Fruit fly (Drosophila melanogaster) whole organism, embryonic: ENCODE measurements around the gene Plc21C.

Experiments
- ATbp ChIP-seq: fragments of 200-800 bp; sonication (Bioruptor generic); optimal IDR thresholded peaks from 2 replicates; lab custom pipeline; 2017; ENCODE audit warnings: missing biosample characterization, mild to moderate bottlenecking, missing genetic modification characterization, missing genetic modification reagents
- CG1024 ChIP-seq: fragments of 200-800 bp; sonication (Bioruptor generic); IDR thresholded peaks from 2 replicates; pipeline ENCODE4 v1.3.6; 2022; ENCODE audit warnings: missing biosample characterization, missing genetic modification characterization
- CG13775 ChIP-seq: fragments of 200-800 bp; sonication (Bioruptor generic); optimal IDR thresholded peaks from 3 replicates; lab custom pipeline; 2017; ENCODE audit warnings: missing biosample characterization, mild to moderate bottlenecking, missing genetic modification characterization
- CG16779 ChIP-seq: fragments of 200-800 bp; sonication (Bioruptor generic); IDR thresholded peaks from 2 replicates; pipeline ENCODE4 v1.3.6; 2022; ENCODE audit warnings: missing biosample characterization, missing genetic modification characterization
- CG16863 ChIP-seq: fragments of 200-800 bp; sonication (Bioruptor generic); optimal IDR thresholded peaks from 3 replicates; lab custom pipeline; 2016; ENCODE audit warnings: missing biosample characterization, missing genetic modification characterization
- CG17385 ChIP-seq: fragments of 200-800 bp; sonication (Bioruptor generic); optimal IDR thresholded peaks from 3 replicates; lab custom pipeline; 2018; ENCODE audit warnings: missing biosample characterization, mild to moderate bottlenecking, missing genetic modification characterization
- CG17612 ChIP-seq: fragments of 200-800 bp; sonication (Bioruptor generic); IDR thresholded peaks from 2 replicates; pipeline ENCODE4 v1.3.6; 2022; ENCODE audit warnings: missing biosample characterization, missing genetic modification characterization
- CG2199 ChIP-seq: fragments of 200-800 bp; sonication (Bioruptor generic); IDR thresholded peaks from 3 replicates; pipeline ENCODE4 v1.3.6; 2022; ENCODE audit warnings: missing biosample characterization, missing genetic modification characterization
- CG30431 ChIP-seq: fragments of 200-800 bp; sonication (Bioruptor generic); optimal IDR thresholded peaks from 2 replicates; lab custom pipeline; 2017; ENCODE audit warnings: missing biosample characterization, missing genetic modification characterization
- CG3163 ChIP-seq: fragments of 200-800 bp; sonication (Bioruptor generic); optimal IDR thresholded peaks from 3 replicates; lab custom pipeline; 2016; ENCODE audit warnings: missing biosample characterization, missing genetic modification characterization
- CG34224 ChIP-seq: fragments of 200-800 bp; sonication (Bioruptor generic); IDR thresholded peaks from 3 replicates; pipeline ENCODE4 v1.3.6; 2022; ENCODE audit warnings: missing biosample characterization, missing genetic modification characterization; ENCODE audit not compliant: partially characterized antibody
- CG3838 ChIP-seq: fragments of 200-800 bp; sonication (Bioruptor generic); optimal IDR thresholded peaks from 3 replicates; lab custom pipeline; 2016; ENCODE audit warnings: missing biosample characterization, missing genetic modification characterization
- CG4328 ChIP-seq: fragments of 200-800 bp; sonication (Bioruptor generic); optimal IDR thresholded peaks from 3 replicates; lab custom pipeline; 2017; ENCODE audit warnings: missing biosample characterization, missing genetic modification reagents, missing genetic modification characterization
- CG4360 ChIP-seq: fragments of 200-800 bp; sonication (Bioruptor generic); IDR thresholded peaks from 2 replicates; pipeline ENCODE4 v1.3.6; 2022; ENCODE audit warnings: missing biosample characterization, missing genetic modification characterization
- CG4854 ChIP-seq: fragments of 200-800 bp; sonication (Bioruptor generic); optimal IDR thresholded peaks from 2 replicates; lab custom pipeline; 2016; ENCODE audit warnings: missing biosample characterization, missing genetic modification characterization, inconsistent platforms
- CG7987 ChIP-seq: fragments of 200-800 bp; sonication (Bioruptor generic); optimal IDR thresholded peaks from 2 replicates; lab custom pipeline; 2018; ENCODE audit warnings: missing biosample characterization, mild to moderate bottlenecking, missing genetic modification characterization, moderate library complexity
- CG8478 ChIP-seq: fragments of >200 bp; optimal IDR thresholded peaks from 2 replicates; lab custom pipeline; 2018
- Dad ChIP-seq: fragments of 200-800 bp; sonication (Bioruptor generic); optimal IDR thresholded peaks from 3 replicates; lab custom pipeline; 2016; ENCODE audit warnings: missing biosample characterization, missing genetic modification characterization
- Dll ChIP-seq: fragments of 200-800 bp; sonication (Bioruptor generic); IDR thresholded peaks from 4 replicates; pipeline ENCODE4 v1.3.6; 2022; ENCODE audit warnings: missing biosample characterization, missing genetic modification characterization; ENCODE audit not compliant: partially characterized antibody
- H2.0 ChIP-seq: fragments of 200-800 bp; sonication (Bioruptor generic); IDR thresholded peaks from 2 replicates; pipeline ENCODE4 v1.3.6; 2022; ENCODE audit warnings: missing biosample characterization, missing genetic modification characterization
- Jarid2 ChIP-seq: fragments of 200-800 bp; sonication (Bioruptor generic); optimal IDR thresholded peaks from 3 replicates; lab custom pipeline; 2017; ENCODE audit warnings: mild to moderate bottlenecking, missing biosample characterization, missing genetic modification reagents, missing genetic modification characterization
- MTF-1 ChIP-seq: fragments of 200-800 bp; sonication (Bioruptor generic); optimal IDR thresholded peaks from 2 replicates; lab custom pipeline; 2018; ENCODE audit warnings: missing biosample characterization, mild to moderate bottlenecking, missing genetic modification characterization, borderline replicate concordance
- Nf-YC ChIP-seq: fragments of 200-800 bp; optimal IDR thresholded peaks from 3 replicates; lab custom pipeline; 2019; ENCODE audit warnings: missing biosample characterization, mild to moderate bottlenecking, missing genetic modification characterization, moderate library complexity
- Scr ChIP-seq: fragments of 200-800 bp; sonication (Bioruptor generic); IDR thresholded peaks from 2 replicates; pipeline ENCODE4 v1.3.6; 2022; ENCODE audit warnings: missing biosample characterization, missing genetic modification characterization; ENCODE audit not compliant: partially characterized antibody
- ap ChIP-seq: fragments of 200-800 bp; sonication (Bioruptor generic); IDR thresholded peaks from 2 replicates; pipeline ENCODE4 v1.3.6; 2022; ENCODE audit warnings: missing biosample characterization, missing genetic modification characterization
- bsh ChIP-seq, 2 experiments: fragments of 200-800 bp; sonication (Bioruptor generic); optimal IDR thresholded peaks; 2 replicates each; lab custom pipeline; 2017 to 2018; ENCODE audit warnings: mild to moderate bottlenecking in 2 of 2, missing biosample characterization in 2 of 2, missing genetic modification characterization in 2 of 2, moderate library complexity in 1 of 2
- ci ChIP-seq: fragments of 200-800 bp; sonication (Bioruptor generic); IDR thresholded peaks from 3 replicates; pipeline ENCODE4 v1.3.6; 2022; ENCODE audit warnings: missing biosample characterization, missing genetic modification characterization
- croc ChIP-seq: fragments of 200-800 bp; sonication (Bioruptor generic); conservative IDR thresholded peaks from 3 replicates; pipeline ENCODE4 v1.3.6; 2022; ENCODE audit warnings: missing biosample characterization, missing genetic modification characterization
- disco-r ChIP-seq: fragments of 200-800 bp; sonication (Bioruptor generic); optimal IDR thresholded peaks from 2 replicates; lab custom pipeline; 2016; ENCODE audit warnings: missing biosample characterization, missing genetic modification characterization
- dmrt11E ChIP-seq: fragments of 200-800 bp; sonication (Bioruptor generic); optimal IDR thresholded peaks from 3 replicates; lab custom pipeline; 2018; ENCODE audit warnings: missing biosample characterization, mild to moderate bottlenecking, missing genetic modification characterization, moderate library complexity
- dpn ChIP-seq, 2 experiments: fragments of 200-800 bp; sonication (Bioruptor generic); optimal IDR thresholded peaks; 3 replicates each; lab custom pipeline; 2016; ENCODE audit warnings: missing biosample characterization in 2 of 2, missing genetic modification characterization in 2 of 2
- emc ChIP-seq: fragments of 200-800 bp; sonication (Bioruptor generic); optimal IDR thresholded peaks from 2 replicates; lab custom pipeline; 2016; ENCODE audit warnings: missing biosample characterization, missing genetic modification characterization
- gsb ChIP-seq: fragments of 200-800 bp; sonication (Bioruptor generic); IDR thresholded peaks from 2 replicates; pipeline ENCODE4 v1.3.6; 2022; ENCODE audit warnings: missing biosample characterization, missing genetic modification characterization
- hb ChIP-seq: fragments of 200-800 bp; sonication (Bioruptor generic); IDR thresholded peaks from 3 replicates; pipeline ENCODE4 v1.3.6; 2022; ENCODE audit warnings: missing biosample characterization, missing genetic modification characterization; ENCODE audit not compliant: partially characterized antibody
- hkb ChIP-seq, 2 experiments: fragments of 200-800 bp in 1 of 2; fragments of >200 bp in 1 of 2; sonication (Bioruptor generic) in 1 of 2; IDR thresholded peaks in 1 of 2; optimal IDR thresholded peaks in 1 of 2; 2 replicates each; pipeline versions ENCODE4 v1.3.6 to Lab custom; 2017 to 2022; ENCODE audit warnings: missing biosample characterization in 1 of 2, missing genetic modification characterization in 1 of 2
- jing ChIP-seq: fragments of 200-800 bp; sonication (Bioruptor generic); optimal IDR thresholded peaks from 2 replicates; lab custom pipeline; 2018; ENCODE audit warnings: missing biosample characterization, mild to moderate bottlenecking, missing genetic modification characterization
- klu ChIP-seq: fragments of 200-800 bp; sonication (Bioruptor generic); IDR thresholded peaks from 2 replicates; pipeline ENCODE4 v1.3.6; 2022; ENCODE audit warnings: missing biosample characterization, missing genetic modification characterization
- lov ChIP-seq, 2 experiments: fragments of 200-800 bp in 1 of 2; fragments of >200 bp in 1 of 2; sonication (Bioruptor generic) in 1 of 2; IDR thresholded peaks in 1 of 2; optimal IDR thresholded peaks in 1 of 2; 2 replicates in 1 of 2; 3 replicates in 1 of 2; pipeline versions ENCODE4 v1.3.6 to Lab custom; 2017 to 2022; ENCODE audit warnings: missing biosample characterization in 1 of 2, missing genetic modification characterization in 1 of 2
- luna ChIP-seq: fragments of 200-800 bp; sonication (Bioruptor generic); optimal IDR thresholded peaks from 2 replicates; lab custom pipeline; 2016; ENCODE audit warnings: missing biosample characterization, missing genetic modification characterization
- org-1 ChIP-seq: fragments of 200-800 bp; sonication (Bioruptor generic); optimal IDR thresholded peaks from 2 replicates; lab custom pipeline; 2017; ENCODE audit warnings: missing biosample characterization, missing genetic modification characterization
- peb ChIP-seq: fragments of 200-800 bp; sonication (Bioruptor generic); IDR thresholded peaks from 2 replicates; pipeline ENCODE4 v1.3.6; 2022; ENCODE audit warnings: missing biosample characterization, missing genetic modification characterization
- phol ChIP-seq: fragments of 200-800 bp; sonication (Bioruptor generic); optimal IDR thresholded peaks from 3 replicates; lab custom pipeline; 2018; ENCODE audit warnings: missing biosample characterization, mild to moderate bottlenecking, missing genetic modification characterization, moderate library complexity
- rib ChIP-seq: fragments of 200-800 bp; sonication (Bioruptor generic); IDR thresholded peaks from 2 replicates; pipeline ENCODE4 v1.3.6; 2022; ENCODE audit warnings: missing biosample characterization, missing genetic modification characterization
- sens-2 ChIP-seq: fragments of 200-800 bp; sonication (Bioruptor generic); IDR thresholded peaks from 2 replicates; pipeline ENCODE4 v1.3.6; 2022; ENCODE audit warnings: missing biosample characterization, missing genetic modification characterization
- sna ChIP-seq: fragments of 200-800 bp; sonication (Bioruptor generic); IDR thresholded peaks from 2 replicates; pipeline ENCODE4 v1.3.6; 2022; ENCODE audit warnings: missing biosample characterization, missing genetic modification characterization; ENCODE audit not compliant: partially characterized antibody
- sob ChIP-seq: fragments of 200-800 bp; sonication (Bioruptor generic); IDR thresholded peaks from 2 replicates; pipeline ENCODE4 v1.3.6; 2022; ENCODE audit warnings: missing biosample characterization, missing genetic modification characterization
- stc ChIP-seq: fragments of 200-800 bp; sonication (Bioruptor generic); IDR thresholded peaks from 2 replicates; pipeline ENCODE4 v1.3.6; 2022; ENCODE audit warnings: missing biosample characterization, missing genetic modification characterization

The Plc21C gene

DNA sequence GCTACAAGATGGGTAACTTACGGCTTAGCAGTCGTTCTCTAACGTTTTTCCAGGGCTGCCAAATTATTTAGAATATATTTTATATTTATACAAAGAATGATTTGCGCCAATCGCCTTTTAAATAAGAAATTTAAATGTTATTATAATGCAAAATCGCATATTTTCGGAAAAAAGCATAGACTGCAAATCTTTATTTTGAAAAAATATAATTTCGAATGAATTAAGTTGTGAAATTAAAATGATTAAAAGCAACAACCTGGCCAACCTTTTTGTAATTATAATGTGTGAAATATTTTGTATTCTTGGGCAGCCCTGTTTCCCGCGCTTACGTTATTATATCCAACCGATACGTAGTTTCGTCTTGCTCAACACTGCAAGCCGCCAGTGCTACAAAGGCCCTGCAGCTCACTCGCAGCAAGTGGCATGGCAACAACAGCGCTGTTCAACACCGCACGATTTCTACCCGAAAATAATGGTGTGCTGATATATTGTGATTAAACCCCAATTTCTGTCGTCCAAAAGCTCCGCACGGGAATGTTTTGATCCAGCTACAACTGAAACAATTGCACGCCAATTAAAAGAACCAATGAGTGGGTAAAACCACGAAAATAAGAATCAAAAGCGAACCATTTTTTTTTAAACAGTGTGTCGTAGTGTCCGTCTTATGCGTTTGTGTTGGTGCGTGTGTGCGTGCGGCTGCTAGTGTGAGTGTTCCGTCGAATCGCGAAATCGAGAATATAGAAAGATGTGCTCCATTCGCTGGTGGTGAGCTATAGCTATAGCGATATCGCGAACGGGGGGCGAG, 8.1 kb upstream of the Plc21C start, which contains the start of gene Pi3K21B (continued):
- TF ChIP-seq bsh (GFP tag; optimal IDR thresholded peaks at IDR 0.05; lab: Kevin White, UChicago) (peak; percentile 49 to 84), ap (peak; percentile 78), lov (optimal IDR thresholded peaks at IDR 0.05; lab: Kevin White, UChicago) (no peak), lov (GFP tag; IDR thresholded peaks at IDR 0.05; lab: Robert Waterston, UW) (0 out of 3 replicates have a peak, but pooled peaks have one; percentile 4), Dad (GFP tag; lab: Kevin White, UChicago) (peak; percentile 92), rib (GFP tag; lab: Robert Waterston, UW) (peak; percentile 51; the same call in 1 of the 2 replicates), CG1024 (GFP tag; lab: Robert Waterston, UW) (no peak; the same call in none of the 2 replicates), CG4854 (GFP tag; lab: Kevin White, UChicago) (peak; percentile 81), gsb (0 out of 2 replicates have a peak, but pooled peaks have one; percentile 38), CG16863 (GFP tag; lab: Kevin White, UChicago) (peak; percentile 86), CG8478 (peak; percentile 78), CG17385 (GFP tag; lab: Kevin White, UChicago) (peak; percentile 83), CG17612 (GFP tag; lab: Robert Waterston, UW) (peak; percentile 52; the same call in 1 of the 2 replicates), Nf-YC (peak; percentile 86), Dll (GFP tag; lab: Robert Waterston, UW) (peak; percentile 41; the same call in 2 of the 4 replicates), CG30431 (GFP tag; lab: Kevin White, UChicago) (peak; percentile 79), CG3163 (GFP tag; lab: Kevin White, UChicago) (peak; percentile 78), CG13775 (GFP tag; lab: Kevin White, UChicago) (peak; percentile 95), dmrt11E (tag; lab: Kevin White, UChicago) (peak; percentile 88), hb (GFP tag; lab: Robert Waterston, UW) (no peak), emc (GFP tag; lab: Kevin White, UChicago) (peak; percentile 73), CG7987 (peak; percentile 67), CG2199 (GFP tag; lab: Robert Waterston, UW) (no peak), H2.0 (peak; percentile 84), croc (GFP tag; lab: Robert Waterston, UW) (peak; percentile 67), stc (GFP tag; lab: Robert Waterston, UW) (peak; percentile 66), Scr (GFP tag; lab: Robert Waterston, UW) (no peak), jing (GFP tag; lab: Kevin White, UChicago) (peak; percentile 43), peb (GFP tag; lab: Robert Waterston, UW) (peak; percentile 70), CG34224 (peak; percentile 48; the same call in 1 of the 3 replicates), sna (0 out of 2 replicates have a peak, but pooled peaks have one; percentile 12), ci (peak; percentile 91), sens-2 (GFP tag; lab: Robert Waterston, UW) (peak; percentile 59; the same call in 1 of the 2 replicates), ATbp (GFP tag; lab: Kevin White, UChicago) (peak; percentile 51), org-1 (peak; percentile 73), CG4328 (peak; percentile 89), CG4360 (no peak), dpn (GFP tag; optimal IDR thresholded peaks at IDR 0.05; lab: Kevin White, UChicago) (peak; percentile 93 to 94), CG16779 (GFP tag; lab: Robert Waterston, UW) (peak; percentile 82), CG3838 (GFP tag; lab: Kevin White, UChicago) (peak; percentile 75), hkb (optimal IDR thresholded peaks at IDR 0.05; lab: Kevin White, UChicago) (peak; percentile 40), hkb (GFP tag; IDR thresholded peaks at IDR 0.05; lab: Robert Waterston, UW) (peak; percentile 82), disco-r (peak; percentile 57), luna (peak; percentile 82), MTF-1 (GFP tag; lab: Kevin White, UChicago) (peak; percentile 35), phol (tag; lab: Kevin White, UChicago) (peak; percentile 93), Jarid2 (GFP tag; lab: Kevin White, UChicago) (peak; percentile 59), klu (GFP tag; lab: Robert Waterston, UW) (peak; percentile 77), sob (GFP tag; lab: Robert Waterston, UW) (peak; percentile 93)
